Worm (Caenorhabditis elegans): ENCODE results near the gene col-14.

- no peak for TF ChIP-seq nhr-237 (tag; optimal IDR thresholded peaks at IDR 0.05)
- TF ChIP-seq unc-39 (tag; optimal IDR thresholded peaks at IDR 0.05) = no peak
- no peak for TF ChIP-seq nhr-12 (tag; optimal IDR thresholded peaks at IDR 0.05)
- TF ChIP-seq mep-1 (tag; optimal IDR thresholded peaks at IDR 0.05) = no peak
These were observed 29.7 kb upstream of the col-14 start for ce11 chrIV:7723555-7723954.

All from whole organism, mixed stage, embryonic.